Fruit fly (Drosophila melanogaster) whole organism, embryonic: Measurements from ENCODE around the gene RpL13.

Experiments
- B-H2 ChIP-seq: fragments of 200-800 bp; sonication (Bioruptor generic); optimal IDR thresholded peaks from 2 replicates; lab custom pipeline; 2018; ENCODE audit warnings: missing biosample characterization, mild to moderate bottlenecking, missing genetic modification characterization
- BEAF-32 ChIP-seq: fragments of 200-800 bp; sonication (Bioruptor generic); optimal IDR thresholded peaks from 3 replicates; lab custom pipeline; 2017; ENCODE audit warnings: missing biosample characterization, missing genetic modification characterization, mild to moderate bottlenecking, moderate library complexity, missing genetic modification reagents
- Bgb ChIP-seq: fragments of 200-800 bp; sonication (Bioruptor generic); IDR thresholded peaks from 2 replicates; pipeline ENCODE4 v1.3.6; 2022; ENCODE audit warnings: missing biosample characterization, missing genetic modification characterization; ENCODE audit not compliant: partially characterized antibody
- CG10462 ChIP-seq: fragments of 200-800 bp; sonication (Bioruptor generic); optimal IDR thresholded peaks from 2 replicates; lab custom pipeline; 2016; ENCODE audit warnings: missing biosample characterization, missing genetic modification characterization
- CG11093 ChIP-seq: fragments of 200-800 bp; sonication (Bioruptor generic); IDR thresholded peaks from 3 replicates; pipeline ENCODE4 v1.3.6; 2022; ENCODE audit warnings: missing biosample characterization, missing genetic modification characterization
- CG11247 ChIP-seq: fragments of 200-800 bp; sonication (Bioruptor generic); IDR thresholded peaks from 2 replicates; pipeline ENCODE4 v1.3.6; 2022; ENCODE audit warnings: missing biosample characterization, missing genetic modification characterization
- CG11695 ChIP-seq: fragments of 200-800 bp; sonication (Bioruptor generic); IDR thresholded peaks from 3 replicates; pipeline ENCODE4 v1.3.6; 2022; ENCODE audit warnings: missing biosample characterization, missing genetic modification characterization
- CG12299 ChIP-seq: fragments of 200-800 bp; sonication (Bioruptor generic); optimal IDR thresholded peaks from 2 replicates; lab custom pipeline; 2018; ENCODE audit warnings: missing biosample characterization, mild to moderate bottlenecking, missing genetic modification characterization
- CG12744 ChIP-seq: fragments of 200-800 bp; sonication (Bioruptor generic); optimal IDR thresholded peaks from 2 replicates; lab custom pipeline; 2016; ENCODE audit warnings: missing biosample characterization, missing genetic modification characterization
- CG12769 ChIP-seq: fragments of 200-800 bp; sonication (Bioruptor generic); optimal IDR thresholded peaks from 2 replicates; lab custom pipeline; 2019; ENCODE audit warnings: missing biosample characterization, mild to moderate bottlenecking, missing genetic modification characterization, moderate library complexity
- CG13123 ChIP-seq: fragments of 200-800 bp; sonication (Bioruptor generic); optimal IDR thresholded peaks from 2 replicates; lab custom pipeline; 2016; ENCODE audit warnings: missing biosample characterization, missing genetic modification characterization
- CG14710 ChIP-seq: fragments of 200-800 bp; sonication (Bioruptor generic); optimal IDR thresholded peaks from 3 replicates; lab custom pipeline; 2019; ENCODE audit warnings: missing biosample characterization, mild to moderate bottlenecking, missing genetic modification characterization, moderate library complexity
- CG1529 ChIP-seq: fragments of 200-800 bp; sonication (Bioruptor generic); optimal IDR thresholded peaks from 3 replicates; lab custom pipeline; 2018; ENCODE audit warnings: missing biosample characterization, missing genetic modification characterization
- CG15514 ChIP-seq: fragments of 200-800 bp; sonication (Bioruptor generic); optimal IDR thresholded peaks from 3 replicates; lab custom pipeline; 2017; ENCODE audit warnings: missing biosample characterization, missing genetic modification characterization, mild to moderate bottlenecking, moderate library complexity, missing genetic modification reagents
- CG17802 ChIP-seq: fragments of 200-800 bp; sonication (Bioruptor generic); optimal IDR thresholded peaks from 2 replicates; lab custom pipeline; 2018; ENCODE audit warnings: missing biosample characterization, mild to moderate bottlenecking, missing genetic modification characterization, moderate library complexity
- CG2116 ChIP-seq: fragments of 200-800 bp; sonication (Bioruptor generic); optimal IDR thresholded peaks from 3 replicates; lab custom pipeline; 2018; ENCODE audit warnings: missing biosample characterization, mild to moderate bottlenecking, missing genetic modification characterization
- CG30403 ChIP-seq: fragments of 200-800 bp; sonication (Bioruptor generic); optimal IDR thresholded peaks from 3 replicates; lab custom pipeline; 2016; ENCODE audit warnings: missing biosample characterization, missing genetic modification characterization
- CG3065 ChIP-seq: fragments of 200-800 bp; sonication (Bioruptor generic); optimal IDR thresholded peaks from 2 replicates; lab custom pipeline; 2016; ENCODE audit warnings: missing biosample characterization, missing genetic modification characterization
- CG31388 ChIP-seq: fragments of 200-800 bp; sonication (Bioruptor generic); optimal IDR thresholded peaks from 2 replicates; lab custom pipeline; 2016; ENCODE audit warnings: missing biosample characterization, missing genetic modification characterization
- CG3281 ChIP-seq: fragments of 200-800 bp; sonication (Bioruptor generic); optimal IDR thresholded peaks from 3 replicates; lab custom pipeline; 2017; ENCODE audit warnings: missing biosample characterization, mild to moderate bottlenecking, missing genetic modification characterization
- CG4617 ChIP-seq: fragments of 200-800 bp; sonication (Bioruptor generic); optimal IDR thresholded peaks from 3 replicates; lab custom pipeline; 2016; ENCODE audit warnings: missing biosample characterization, missing genetic modification characterization, borderline replicate concordance
- CG7372 ChIP-seq: fragments of 200-800 bp; sonication (Bioruptor generic); IDR thresholded peaks from 2 replicates; pipeline ENCODE4 v1.3.6; 2022; ENCODE audit warnings: missing biosample characterization, missing genetic modification characterization
- CG7745 ChIP-seq: fragments of 200-800 bp; sonication (Bioruptor generic); optimal IDR thresholded peaks from 2 replicates; lab custom pipeline; 2018; ENCODE audit warnings: missing biosample characterization, mild to moderate bottlenecking, missing genetic modification characterization, moderate library complexity
- CG7987 ChIP-seq: fragments of 200-800 bp; sonication (Bioruptor generic); optimal IDR thresholded peaks from 2 replicates; lab custom pipeline; 2018; ENCODE audit warnings: missing biosample characterization, mild to moderate bottlenecking, missing genetic modification characterization, moderate library complexity
- CG8290 ChIP-seq, 3 experiments: fragments of 200-800 bp; sonication (Bioruptor generic); optimal IDR thresholded peaks; 2 replicates each; lab custom pipeline; 2016 to 2019; ENCODE audit warnings: missing biosample characterization in 3 of 3, missing genetic modification characterization in 3 of 3, mild to moderate bottlenecking in 2 of 3, moderate library complexity in 1 of 3
- CG8944 ChIP-seq: fragments of 200-800 bp; sonication (Bioruptor generic); optimal IDR thresholded peaks from 3 replicates; lab custom pipeline; 2016; ENCODE audit warnings: missing biosample characterization, missing genetic modification characterization
- Dref ChIP-seq: fragments of 200-800 bp; sonication (Bioruptor generic); IDR thresholded peaks from 2 replicates; pipeline ENCODE4 v1.3.6; 2022; ENCODE audit warnings: missing biosample characterization, missing genetic modification characterization
- E2f2 ChIP-seq: fragments of 200-800 bp; sonication (Bioruptor generic); IDR thresholded peaks from 2 replicates; pipeline ENCODE4 v1.3.6; 2022; ENCODE audit warnings: missing biosample characterization, missing genetic modification characterization
- Eip74EF ChIP-seq, 2 experiments: fragments of 200-800 bp in 1 of 2; fragments of >200 bp in 1 of 2; sonication (Bioruptor generic) in 1 of 2; optimal IDR thresholded peaks; 2 replicates each; lab custom pipeline; 2017 to 2019; ENCODE audit warnings: missing biosample characterization in 2 of 2, missing genetic modification characterization in 2 of 2, mild to moderate bottlenecking in 1 of 2, moderate library complexity in 1 of 2
- H2.0 ChIP-seq: fragments of 200-800 bp; sonication (Bioruptor generic); IDR thresholded peaks from 2 replicates; pipeline ENCODE4 v1.3.6; 2022; ENCODE audit warnings: missing biosample characterization, missing genetic modification characterization
- Hr39 ChIP-seq: fragments of >200 bp; optimal IDR thresholded peaks from 2 replicates; lab custom pipeline; 2017
- Lpt ChIP-seq: fragments of >200 bp; optimal IDR thresholded peaks from 2 replicates; lab custom pipeline; 2018; ENCODE audit warnings: missing biosample characterization, missing genetic modification characterization
- Opbp ChIP-seq: fragments of 200-800 bp; sonication (Bioruptor generic); IDR thresholded peaks from 3 replicates; pipeline ENCODE4 v1.3.6; 2022; ENCODE audit warnings: missing biosample characterization, missing genetic modification characterization; ENCODE audit not compliant: partially characterized antibody
- Pdp1 ChIP-seq, 2 experiments: fragments of 200-800 bp; sonication (Bioruptor generic); optimal IDR thresholded peaks; 3 replicates each; lab custom pipeline; 2016; ENCODE audit warnings: missing biosample characterization in 2 of 2, missing genetic modification characterization in 2 of 2, mild to moderate bottlenecking in 1 of 2, moderate library complexity in 1 of 2
- ab ChIP-seq: fragments of 200-800 bp; sonication (Bioruptor generic); optimal IDR thresholded peaks from 2 replicates; lab custom pipeline; 2016; ENCODE audit warnings: missing biosample characterization, missing genetic modification characterization
- br ChIP-seq: fragments of >200 bp; optimal IDR thresholded peaks from 2 replicates; lab custom pipeline; 2017
- crc ChIP-seq: fragments of 200-800 bp; sonication (Bioruptor generic); optimal IDR thresholded peaks from 2 replicates; lab custom pipeline; 2016; ENCODE audit warnings: missing biosample characterization, missing genetic modification characterization
- dati ChIP-seq: fragments of 200-800 bp; sonication (Bioruptor generic); IDR thresholded peaks from 2 replicates; pipeline ENCODE4 v1.3.6; 2022; ENCODE audit warnings: missing biosample characterization, missing genetic modification characterization
- dysf ChIP-seq: fragments of 200-800 bp; sonication (Bioruptor generic); IDR thresholded peaks from 3 replicates; pipeline ENCODE4 v1.3.6; 2022; ENCODE audit warnings: missing biosample characterization, missing genetic modification characterization
- exex ChIP-seq: fragments of 200-800 bp; sonication (Bioruptor generic); optimal IDR thresholded peaks from 4 replicates; lab custom pipeline; 2018; ENCODE audit warnings: missing biosample characterization, mild to moderate bottlenecking, missing genetic modification characterization, moderate library complexity
- gem ChIP-seq: fragments of 200-800 bp; sonication (Bioruptor generic); optimal IDR thresholded peaks from 2 replicates; lab custom pipeline; 2019; ENCODE audit warnings: missing biosample characterization, mild to moderate bottlenecking, missing genetic modification characterization, moderate library complexity
- grn ChIP-seq: fragments of 200-800 bp; sonication (Bioruptor generic); optimal IDR thresholded peaks from 3 replicates; lab custom pipeline; 2017; ENCODE audit warnings: missing biosample characterization, missing genetic modification characterization
- kni ChIP-seq: fragments of 200-800 bp; sonication (Bioruptor generic); optimal IDR thresholded peaks from 3 replicates; lab custom pipeline; 2017; ENCODE audit warnings: mild to moderate bottlenecking, missing biosample characterization, missing genetic modification reagents, missing genetic modification characterization
- nerfin-2 ChIP-seq: fragments of 200-800 bp; sonication (Bioruptor generic); IDR thresholded peaks from 2 replicates; pipeline ENCODE4 v1.3.6; 2022; ENCODE audit warnings: missing biosample characterization, missing genetic modification characterization; ENCODE audit not compliant: partially characterized antibody
- run ChIP-seq: fragments of 200-800 bp; sonication (Bioruptor generic); optimal IDR thresholded peaks from 3 replicates; lab custom pipeline; 2018; ENCODE audit warnings: missing biosample characterization, mild to moderate bottlenecking, missing genetic modification characterization
- sens ChIP-seq: fragments of 200-800 bp; sonication (Bioruptor generic); peaks from one replicate; lab custom pipeline; 2016; ENCODE audit warnings: missing biosample characterization, missing genetic modification characterization
- seq ChIP-seq: fragments of 200-800 bp; sonication (Bioruptor generic); IDR thresholded peaks from 2 replicates; pipeline ENCODE4 v1.3.6; 2022; ENCODE audit warnings: missing biosample characterization, missing genetic modification characterization
- tll ChIP-seq, 2 experiments: fragments of 200-800 bp in 1 of 2; fragments of >200 bp in 1 of 2; sonication (Bioruptor generic) in 1 of 2; optimal IDR thresholded peaks; 2 replicates each; lab custom pipeline; 2017 to 2019; ENCODE audit warnings: missing biosample characterization in 2 of 2, missing genetic modification characterization in 2 of 2, mild to moderate bottlenecking in 1 of 2, moderate library complexity in 1 of 2
- zfh2 ChIP-seq: fragments of 200-800 bp; sonication (Bioruptor generic); optimal IDR thresholded peaks from 2 replicates; lab custom pipeline; 2016; ENCODE audit warnings: missing biosample characterization, missing genetic modification characterization

Gene RpL13

DNA sequence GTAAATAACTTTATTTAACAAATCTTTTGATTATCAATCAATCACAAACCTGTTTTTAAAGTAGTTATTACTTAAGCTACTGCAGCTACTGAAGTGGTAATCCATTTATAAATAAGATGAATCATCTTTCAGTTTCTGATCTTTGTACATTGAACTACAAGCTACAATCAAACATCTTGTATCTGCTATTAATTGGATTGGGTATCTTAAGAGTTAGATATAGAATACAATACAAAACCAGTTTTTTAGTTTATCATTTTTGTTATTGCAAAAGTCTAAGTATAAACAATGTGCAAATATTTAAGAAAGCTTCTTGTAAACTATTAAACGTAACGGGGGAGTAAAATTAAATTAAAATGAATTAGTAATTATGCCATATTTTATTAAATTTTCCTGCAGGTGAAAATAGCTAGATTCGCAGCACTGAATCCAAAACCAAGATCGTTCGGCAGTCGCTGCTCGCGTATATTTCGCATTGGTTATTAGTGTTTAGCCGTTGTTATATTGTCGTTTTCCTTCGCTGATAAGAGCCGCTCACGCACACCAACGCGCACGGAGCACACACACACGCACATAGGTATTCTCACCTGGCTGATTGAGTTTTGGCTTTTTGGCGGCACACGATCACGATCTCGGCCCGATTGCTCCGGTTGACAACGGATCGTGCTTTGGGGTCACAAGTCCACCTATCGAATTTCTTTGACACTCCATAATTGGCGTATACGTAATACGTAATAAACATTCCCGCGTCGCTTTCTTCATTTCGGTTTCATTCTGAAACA, 19.2 kb upstream of the RpL13 start (continued):
- TF ChIP-seq Opbp (GFP tag; lab: Robert Waterston, UW) (no peak), kni (GFP tag; lab: Kevin White, UChicago) (no peak), CG11093 (GFP tag; lab: Robert Waterston, UW) (no peak), CG7372 (GFP tag; lab: Robert Waterston, UW) (no peak), CG11247 (GFP tag; lab: Robert Waterston, UW) (no peak), CG13123 (no peak), CG4617 (GFP tag; lab: Kevin White, UChicago) (no peak), sens (GFP tag; lab: Kevin White, UChicago) (peak; percentile 17), Hr39 (lab: Kevin White, UChicago) (no peak), CG3281 (GFP tag; lab: Kevin White, UChicago) (no peak), CG30403 (GFP tag; lab: Kevin White, UChicago) (no peak), Eip74EF (GFP tag; optimal IDR thresholded peaks at IDR 0.05; lab: Kevin White, UChicago) (no peak), B-H2 (peak; percentile 39), CG17802 (tag; lab: Kevin White, UChicago) (no peak), crc (GFP tag; lab: Kevin White, UChicago) (no peak), CG8944 (GFP tag; lab: Kevin White, UChicago) (no peak), CG31388 (GFP tag; lab: Kevin White, UChicago) (no peak), run (tag; lab: Kevin White, UChicago) (no peak), tll (GFP tag; optimal IDR thresholded peaks at IDR 0.05; lab: Kevin White, UChicago) (no peak), gem (tag; lab: Kevin White, UChicago) (peak; percentile 5), exex (tag; lab: Kevin White, UChicago) (peak; percentile 84), dysf (no peak), dati (no peak), CG2116 (GFP tag; lab: Kevin White, UChicago) (no peak), CG12744 (no peak), Pdp1 (GFP tag; optimal IDR thresholded peaks at IDR 0.05; lab: Kevin White, UChicago) (peak in 1 of 2 experiments; percentile 62), E2f2 (GFP tag; lab: Robert Waterston, UW) (no peak), CG3065 (GFP tag; lab: Kevin White, UChicago) (no peak), CG1529 (GFP tag; lab: Kevin White, UChicago) (no peak), H2.0 (GFP tag; lab: Robert Waterston, UW) (no peak), CG12769 (tag; lab: Kevin White, UChicago) (peak; percentile 75), Lpt (GFP tag; lab: Kevin White, UChicago) (no peak), Bgb (GFP tag; lab: Robert Waterston, UW) (no peak), CG7987 (GFP tag; lab: Kevin White, UChicago) (no peak), grn (peak; percentile 66), BEAF-32 (GFP tag; lab: Kevin White, UChicago) (no peak), CG11695 (GFP tag; lab: Robert Waterston, UW) (no peak), CG10462 (GFP tag; lab: Kevin White, UChicago) (no peak), ab (GFP tag; lab: Kevin White, UChicago) (no peak), CG7745 (no peak), br (lab: Kevin White, UChicago) (no peak), Dref (GFP tag; lab: Robert Waterston, UW) (no peak), CG8290 (GFP tag; optimal IDR thresholded peaks at IDR 0.05; lab: Kevin White, UChicago) (no peak), CG8290 (tag; optimal IDR thresholded peaks at IDR 0.05; lab: Kevin White, UChicago) (peak in 1 of 2 experiments; percentile 57), CG14710 (no peak), seq (GFP tag; lab: Robert Waterston, UW) (no peak), CG15514 (no peak), nerfin-2 (GFP tag; lab: Robert Waterston, UW) (no peak), CG12299 (tag; lab: Kevin White, UChicago) (no peak), zfh2 (no peak)
